Worm (Caenorhabditis elegans): ENCODE results near the gene unc-80.

unc-80 gene

DNA sequence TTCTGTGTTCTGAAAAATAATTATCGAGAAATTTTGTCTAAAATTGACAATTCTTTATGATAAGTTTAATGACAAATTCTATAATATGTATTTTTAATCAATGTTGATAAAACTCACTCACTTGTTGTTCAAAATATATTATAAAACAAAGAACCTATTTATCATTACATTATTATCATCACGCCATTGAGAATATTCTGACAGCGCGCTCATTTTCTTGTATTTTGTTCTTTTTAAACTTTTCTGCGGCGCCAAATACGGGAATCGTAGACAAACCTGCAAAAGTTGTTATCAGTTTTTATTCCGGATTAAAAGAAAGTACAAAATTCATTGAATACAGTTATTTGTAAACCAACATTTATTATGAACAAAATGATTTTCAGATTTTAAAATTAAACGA is 13.0 kb upstream of the unc-80 start:
- no peak for TF ChIP-seq fos-1 (tag; optimal IDR thresholded peaks at IDR 0.05)
- TF ChIP-seq elt-2 (tag; optimal IDR thresholded peaks at IDR 0.05) = peak; percentile 81
- TF ChIP-seq ZK546.5 (tag; optimal IDR thresholded peaks at IDR 0.05) = no peak
- TF ChIP-seq ztf-11 (tag; optimal IDR thresholded peaks at IDR 0.05) = no peak
- TF ChIP-seq pqm-1 (tag; optimal IDR thresholded peaks at IDR 0.05) = peak; percentile 39
- no peak for TF ChIP-seq fkh-2 (tag; optimal IDR thresholded peaks at IDR 0.05)

ce11 chrV:20868329-20868728 is 11.1 kb upstream of the unc-80 start, which contains the start of gene F31D4.8:
TSS of gene F31D4.8 (minus strand) at chrV:20868429.
- TF ChIP-seq ceh-28 (tag; optimal IDR thresholded peaks at IDR 0.05) (no peak), pha-4 (tag; optimal IDR thresholded peaks at IDR 0.05) (peak; percentile 8), fos-1 (tag; optimal IDR thresholded peaks at IDR 0.05) (no peak)

- no peak for TF ChIP-seq nhr-23 (tag; optimal IDR thresholded peaks at IDR 0.05)
- no peak for TF ChIP-seq elt-2 (tag; optimal IDR thresholded peaks at IDR 0.05)
- no peak for TF ChIP-seq nhr-43 (tag; optimal IDR thresholded peaks at IDR 0.05; ENCODE audit: poor library complexity, severe bottlenecking)
- no peak for TF ChIP-seq nhr-237 (tag; optimal IDR thresholded peaks at IDR 0.05)
- no peak for TF ChIP-seq zag-1 (tag; optimal IDR thresholded peaks at IDR 0.05)
- TF ChIP-seq snpc-4 (tag; optimal IDR thresholded peaks at IDR 0.05) = no peak
- TF ChIP-seq aly-2 (tag; optimal IDR thresholded peaks at IDR 0.05) = no peak
- TF ChIP-seq pha-4 (tag; optimal IDR thresholded peaks at IDR 0.05) = no peak
- TF ChIP-seq ceh-28 (tag; optimal IDR thresholded peaks at IDR 0.05) = no peak
- TF ChIP-seq lsy-12 (tag; optimal IDR thresholded peaks at IDR 0.05) = no peak
- no peak for TF ChIP-seq ZK546.5 (tag; optimal IDR thresholded peaks at IDR 0.05)
- no peak for TF ChIP-seq nhr-11 (tag; optimal IDR thresholded peaks at IDR 0.05)
- no peak for TF ChIP-seq ceh-9 (tag; optimal IDR thresholded peaks at IDR 0.05)
- no peak for TF ChIP-seq ama-1 (optimal IDR thresholded peaks at IDR 0.05)
- no peak for TF ChIP-seq nhr-76 (tag; optimal IDR thresholded peaks at IDR 0.05)
- no peak for TF ChIP-seq nfya-1 (tag; optimal IDR thresholded peaks at IDR 0.05; ENCODE audit: insufficient read depth)
- no peak for TF ChIP-seq nhr-77 (tag; optimal IDR thresholded peaks at IDR 0.05)
- TF ChIP-seq tbx-2 (tag; optimal IDR thresholded peaks at IDR 0.05) = no peak
Measured at ce11 chrV:20870633-20871032, 8.8 kb upstream of the unc-80 start.

- TF ChIP-seq snpc-4 (tag; optimal IDR thresholded peaks at IDR 0.05) (no peak), ceh-16 (tag; optimal IDR thresholded peaks at IDR 0.05) (no peak), nfya-1 (tag; optimal IDR thresholded peaks at IDR 0.05; ENCODE audit: insufficient read depth) (no peak), mml-1 (tag; optimal IDR thresholded peaks at IDR 0.05) (no peak), ceh-9 (tag; optimal IDR thresholded peaks at IDR 0.05) (no peak), nhr-76 (tag; optimal IDR thresholded peaks at IDR 0.05) (no peak), nhr-237 (tag; optimal IDR thresholded peaks at IDR 0.05) (no peak), unc-62 (GFP tag; optimal IDR thresholded peaks at IDR 0.05) (no peak), nhr-11 (tag; optimal IDR thresholded peaks at IDR 0.05) (no peak), nhr-28 (tag; optimal IDR thresholded peaks at IDR 0.05) (no peak), egl-27 (tag; optimal IDR thresholded peaks at IDR 0.05) (no peak), jun-1 (tag; optimal IDR thresholded peaks at IDR 0.05) (no peak), pqm-1 (tag; optimal IDR thresholded peaks at IDR 0.05) (no peak), sea-2 (GFP tag; optimal IDR thresholded peaks at IDR 0.05) (no peak), fos-1 (tag; optimal IDR thresholded peaks at IDR 0.05) (no peak), ztf-4 (tag; optimal IDR thresholded peaks at IDR 0.05) (no peak), lin-15B (tag; optimal IDR thresholded peaks at IDR 0.05) (no peak), lsy-12 (tag; optimal IDR thresholded peaks at IDR 0.05) (no peak), eor-1 (tag; optimal IDR thresholded peaks at IDR 0.05) (no peak), tbx-2 (tag; optimal IDR thresholded peaks at IDR 0.05) (no peak)
Measured at ce11 chrV:20871194-20871593, 8.2 kb upstream of the unc-80 start.

DNA sequence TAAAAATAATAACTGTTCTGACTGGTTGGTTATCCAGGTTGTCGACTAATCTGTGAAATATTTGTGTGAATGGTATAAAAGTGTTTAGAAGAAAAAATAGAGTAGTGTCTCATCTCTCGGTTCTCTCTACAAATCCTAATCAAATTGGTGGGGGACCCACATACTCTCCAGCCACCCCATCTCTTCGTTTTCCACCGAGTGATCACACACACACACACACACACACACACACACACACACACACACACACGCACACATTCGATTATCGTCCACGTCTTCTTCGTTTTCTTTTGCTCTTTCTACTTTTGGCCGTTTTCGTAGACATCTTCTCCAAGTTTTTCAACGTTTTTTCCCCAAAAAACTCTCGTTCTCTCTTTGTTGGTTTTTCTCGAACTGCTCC is 6.3 kb upstream of the unc-80 start:
- peak; percentile 20 for TF ChIP-seq nfya-1 (tag; optimal IDR thresholded peaks at IDR 0.05; ENCODE audit: insufficient read depth)
- TF ChIP-seq fkh-10 (GFP tag; optimal IDR thresholded peaks at IDR 0.05) = peak; percentile 81
- peak; percentile 45 for TF ChIP-seq hmg-11 (tag; optimal IDR thresholded peaks at IDR 0.05)
- no peak for TF ChIP-seq nhr-76 (tag; optimal IDR thresholded peaks at IDR 0.05)
- no peak for TF ChIP-seq fos-1 (tag; optimal IDR thresholded peaks at IDR 0.05)
- no peak for TF ChIP-seq nhr-237 (tag; optimal IDR thresholded peaks at IDR 0.05)
- TF ChIP-seq lin-39 (tag; optimal IDR thresholded peaks at IDR 0.05) = no peak

All from whole organism, L3 larva.